Fruit fly (Drosophila melanogaster): ENCODE measurements around the gene HERC2.

dm6 chrX:20419313-20419712 is 25.1 kb downstream of the HERC2 start, which contains the start of gene Obp19d:
- TF ChIP-seq ttk (optimal IDR thresholded peaks at IDR 0.05) (no peak), psq (optimal IDR thresholded peaks at IDR 0.05) (no peak), Myc (optimal IDR thresholded peaks at IDR 0.05) (no peak), Sin3A (optimal IDR thresholded peaks at IDR 0.05) (no peak), insv (optimal IDR thresholded peaks at IDR 0.05) (no peak), h (optimal IDR thresholded peaks at IDR 0.05) (no peak)
